Fruit fly (Drosophila melanogaster) whole organism, embryonic: ENCODE data around the gene CG15772.
A peak's percentile ranks its signal among the peaks of the same experiment; 100 is the strongest.

Source experiments
- BEAF-32 ChIP-seq: fragments of 200-800 bp; sonication (Bioruptor generic); optimal IDR thresholded peaks from 3 replicates; lab custom pipeline; 2017; ENCODE audit warnings: missing biosample characterization, missing genetic modification characterization, mild to moderate bottlenecking, moderate library complexity, missing genetic modification reagents
- Bteb2 ChIP-seq: fragments of 200-800 bp; sonication (Bioruptor generic); optimal IDR thresholded peaks from 2 replicates; lab custom pipeline; 2016; ENCODE audit warnings: missing biosample characterization, missing genetic modification characterization
- CG11560 ChIP-seq: fragments of 200-800 bp; sonication (Bioruptor generic); IDR thresholded peaks from 3 replicates; pipeline ENCODE4 v1.3.6; 2022; ENCODE audit warnings: missing biosample characterization, missing genetic modification characterization
- CG11695 ChIP-seq: fragments of 200-800 bp; sonication (Bioruptor generic); IDR thresholded peaks from 3 replicates; pipeline ENCODE4 v1.3.6; 2022; ENCODE audit warnings: missing biosample characterization, missing genetic modification characterization
- CG12219 ChIP-seq: fragments of 200-800 bp; sonication (Bioruptor generic); optimal IDR thresholded peaks from 3 replicates; lab custom pipeline; 2018; ENCODE audit warnings: missing biosample characterization, mild to moderate bottlenecking, missing genetic modification characterization
- CG12236 ChIP-seq: fragments of 200-800 bp; sonication (Bioruptor generic); optimal IDR thresholded peaks from 2 replicates; lab custom pipeline; 2016; ENCODE audit warnings: missing biosample characterization, missing genetic modification characterization
- CG12299 ChIP-seq: fragments of 200-800 bp; sonication (Bioruptor generic); optimal IDR thresholded peaks from 2 replicates; lab custom pipeline; 2018; ENCODE audit warnings: missing biosample characterization, mild to moderate bottlenecking, missing genetic modification characterization
- CG1647 ChIP-seq: fragments of 200-800 bp; sonication (Bioruptor generic); optimal IDR thresholded peaks from 3 replicates; lab custom pipeline; 2016; ENCODE audit warnings: missing biosample characterization, missing genetic modification characterization
- CG17359 ChIP-seq: fragments of 200-800 bp; sonication (Bioruptor generic); optimal IDR thresholded peaks from 3 replicates; lab custom pipeline; 2018; ENCODE audit warnings: missing biosample characterization, mild to moderate bottlenecking, missing genetic modification characterization, moderate library complexity
- CG18011 ChIP-seq: fragments of 200-800 bp; sonication (Bioruptor generic); optimal IDR thresholded peaks from 2 replicates; lab custom pipeline; 2017; ENCODE audit warnings: missing biosample characterization, missing genetic modification characterization, mild to moderate bottlenecking, moderate library complexity, missing genotype
- CG2875 ChIP-seq: fragments of 200-800 bp; sonication (Bioruptor generic); optimal IDR thresholded peaks from 2 replicates; lab custom pipeline; 2017; ENCODE audit warnings: missing biosample characterization, mild to moderate bottlenecking, missing genetic modification characterization, missing genetic modification reagents
- CG30020 ChIP-seq: fragments of 200-800 bp; optimal IDR thresholded peaks from 2 replicates; lab custom pipeline; 2019; ENCODE audit warnings: missing biosample characterization, mild to moderate bottlenecking, missing genetic modification characterization, moderate library complexity
- CG34422 ChIP-seq: fragments of 200-800 bp; sonication (Bioruptor generic); IDR thresholded peaks from 3 replicates; pipeline ENCODE4 v1.3.6; 2022; ENCODE audit warnings: missing biosample characterization, missing genetic modification characterization
- CG6683 ChIP-seq: fragments of 200-800 bp; sonication (Bioruptor generic); optimal IDR thresholded peaks from 2 replicates; lab custom pipeline; 2017; ENCODE audit warnings: missing biosample characterization, mild to moderate bottlenecking, missing genetic modification characterization, missing genetic modification reagents
- CG8944 ChIP-seq: fragments of 200-800 bp; sonication (Bioruptor generic); optimal IDR thresholded peaks from 3 replicates; lab custom pipeline; 2016; ENCODE audit warnings: missing biosample characterization, missing genetic modification characterization
- CG9215 ChIP-seq: fragments of 200-800 bp; sonication (Bioruptor generic); IDR thresholded peaks from 2 replicates; pipeline ENCODE4 v1.3.6; 2022; ENCODE audit warnings: missing biosample characterization, missing genetic modification characterization
- D19A ChIP-seq: fragments of 200-800 bp; optimal IDR thresholded peaks from 3 replicates; lab custom pipeline; 2019; ENCODE audit warnings: missing biosample characterization, mild to moderate bottlenecking, missing genetic modification characterization, moderate library complexity
- Dip3 ChIP-seq: fragments of 200-800 bp; sonication (Bioruptor generic); optimal IDR thresholded peaks from 3 replicates; lab custom pipeline; 2016; ENCODE audit warnings: missing biosample characterization, missing genetic modification characterization
- Fer3 ChIP-seq: fragments of 200-800 bp; sonication (Bioruptor generic); optimal IDR thresholded peaks from 2 replicates; lab custom pipeline; 2018; ENCODE audit warnings: missing biosample characterization, mild to moderate bottlenecking, missing genetic modification characterization, moderate library complexity
- Gsc ChIP-seq: fragments of 200-800 bp; sonication (Bioruptor generic); IDR thresholded peaks from 2 replicates; pipeline ENCODE4 v1.3.6; 2022; ENCODE audit warnings: missing biosample characterization, missing genetic modification characterization
- HLH54F ChIP-seq: fragments of 200-800 bp; sonication (Bioruptor generic); optimal IDR thresholded peaks from 3 replicates; lab custom pipeline; 2016; ENCODE audit warnings: missing biosample characterization, missing genetic modification characterization
- Hand ChIP-seq: fragments of 200-800 bp; sonication (Bioruptor generic); optimal IDR thresholded peaks from 2 replicates; lab custom pipeline; 2017; ENCODE audit warnings: mild to moderate bottlenecking, missing biosample characterization, missing genetic modification reagents, missing genetic modification characterization
- Hr3 ChIP-seq: fragments of 200-800 bp; sonication (Bioruptor generic); optimal IDR thresholded peaks from 3 replicates; lab custom pipeline; 2016; ENCODE audit warnings: missing biosample characterization, missing genetic modification characterization
- Mad ChIP-seq: fragments of 200-800 bp; sonication (Bioruptor generic); optimal IDR thresholded peaks from 2 replicates; lab custom pipeline; 2016; ENCODE audit warnings: missing biosample characterization, missing genetic modification characterization
- Med ChIP-seq: fragments of 200-800 bp; sonication (Bioruptor generic); peaks from one replicate; lab custom pipeline; 2016; ENCODE audit warnings: missing biosample characterization, missing genetic modification characterization, mild to moderate bottlenecking, inconsistent platforms, moderate library complexity
- Mrtf ChIP-seq: fragments of 200-800 bp; sonication (Bioruptor generic); IDR thresholded peaks from 3 replicates; pipeline ENCODE4 v1.3.6; 2022; ENCODE audit warnings: missing biosample characterization, missing genetic modification characterization
- Myb ChIP-seq: fragments of 200-800 bp; sonication (Bioruptor generic); optimal IDR thresholded peaks from 2 replicates; lab custom pipeline; 2016; ENCODE audit warnings: missing biosample characterization, missing genetic modification characterization
- Nf-YA ChIP-seq: fragments of 200-800 bp; sonication (Bioruptor generic); IDR thresholded peaks from 2 replicates; pipeline ENCODE4 v1.3.6; 2022; ENCODE audit warnings: missing biosample characterization, missing genetic modification characterization
- Pdp1 ChIP-seq, 2 experiments: fragments of 200-800 bp; sonication (Bioruptor generic); optimal IDR thresholded peaks; 3 replicates each; lab custom pipeline; 2016; ENCODE audit warnings: missing biosample characterization in 2 of 2, missing genetic modification characterization in 2 of 2, mild to moderate bottlenecking in 1 of 2, moderate library complexity in 1 of 2
- Rx ChIP-seq: fragments of 200-800 bp; sonication (Bioruptor generic); IDR thresholded peaks from 2 replicates; pipeline ENCODE4 v1.3.6; 2022; ENCODE audit warnings: missing biosample characterization, missing genetic modification characterization
- Stat92E ChIP-seq, 3 experiments: fragments of >200 bp in 2 of 3; fragments of 200-800 bp in 1 of 3; sonication (Bioruptor generic) in 1 of 3; optimal IDR thresholded peaks; 2 replicates each; lab custom pipeline; 2017 to 2019; ENCODE audit warnings: missing biosample characterization in 3 of 3, missing genetic modification characterization in 3 of 3, mild to moderate bottlenecking in 1 of 3, moderate library complexity in 1 of 3
- Usf ChIP-seq: fragments of 200-800 bp; sonication (Bioruptor generic); optimal IDR thresholded peaks from 2 replicates; lab custom pipeline; 2017; ENCODE audit warnings: missing genotype, missing biosample characterization, missing genetic modification characterization
- Xbp1 ChIP-seq: fragments of 200-800 bp; sonication (Bioruptor generic); optimal IDR thresholded peaks from 3 replicates; lab custom pipeline; 2016; ENCODE audit warnings: missing biosample characterization, mild to moderate bottlenecking, missing genetic modification characterization
- ase ChIP-seq: fragments of 200-800 bp; sonication (Bioruptor generic); IDR thresholded peaks from 3 replicates; pipeline ENCODE4 v1.3.6; 2022; ENCODE audit warnings: missing biosample characterization, missing genetic modification characterization
- ato ChIP-seq: fragments of 200-800 bp; sonication (Bioruptor generic); IDR thresholded peaks from 2 replicates; pipeline ENCODE4 v1.3.6; 2022; ENCODE audit warnings: missing biosample characterization, missing genetic modification characterization; ENCODE audit not compliant: partially characterized antibody
- bab2 ChIP-seq: fragments of 200-800 bp; sonication (Bioruptor generic); optimal IDR thresholded peaks from 2 replicates; lab custom pipeline; 2016; ENCODE audit warnings: missing biosample characterization, missing genetic modification characterization
- cato ChIP-seq: fragments of 200-800 bp; sonication (Bioruptor generic); optimal IDR thresholded peaks from 2 replicates; lab custom pipeline; 2016; ENCODE audit warnings: missing biosample characterization, missing genetic modification characterization, borderline replicate concordance
- chif ChIP-seq, 2 experiments: fragments of 200-800 bp; sonication (Bioruptor generic); optimal IDR thresholded peaks; 3 replicates each; lab custom pipeline; 2016; ENCODE audit warnings: missing biosample characterization in 2 of 2, missing genetic modification characterization in 2 of 2
- crol ChIP-seq: fragments of 200-800 bp; sonication (Bioruptor generic); IDR thresholded peaks from 2 replicates; pipeline ENCODE4 v1.3.6; 2022; ENCODE audit warnings: missing biosample characterization, missing genetic modification characterization
- gsb-n ChIP-seq: fragments of 200-800 bp; sonication (Bioruptor generic); optimal IDR thresholded peaks from 3 replicates; lab custom pipeline; 2018; ENCODE audit warnings: missing biosample characterization, mild to moderate bottlenecking, missing genetic modification characterization
- maf-S ChIP-seq: fragments of 200-800 bp; sonication (Bioruptor generic); optimal IDR thresholded peaks from 2 replicates; lab custom pipeline; 2016; ENCODE audit warnings: missing biosample characterization, missing genetic modification characterization
- pros ChIP-seq: fragments of 200-800 bp; sonication (Bioruptor generic); optimal IDR thresholded peaks from 3 replicates; lab custom pipeline; 2019; ENCODE audit warnings: missing biosample characterization, mild to moderate bottlenecking, missing genetic modification characterization, moderate library complexity
- ro ChIP-seq: fragments of 200-800 bp; sonication (Bioruptor generic); IDR thresholded peaks from 2 replicates; pipeline ENCODE4 v1.3.6; 2022; ENCODE audit warnings: missing biosample characterization, missing genetic modification characterization
- slbo ChIP-seq: fragments of 200-800 bp; sonication (Bioruptor generic); IDR thresholded peaks from 2 replicates; pipeline ENCODE4 v1.3.6; 2022; ENCODE audit warnings: missing biosample characterization, missing genetic modification characterization
- tll ChIP-seq, 2 experiments: fragments of 200-800 bp in 1 of 2; fragments of >200 bp in 1 of 2; sonication (Bioruptor generic) in 1 of 2; optimal IDR thresholded peaks; 2 replicates each; lab custom pipeline; 2017 to 2019; ENCODE audit warnings: missing biosample characterization in 2 of 2, missing genetic modification characterization in 2 of 2, mild to moderate bottlenecking in 1 of 2, moderate library complexity in 1 of 2
- trh ChIP-seq: fragments of 200-800 bp; sonication (Bioruptor generic); optimal IDR thresholded peaks from 2 replicates; lab custom pipeline; 2016; ENCODE audit warnings: missing biosample characterization, missing genetic modification characterization
- tup ChIP-seq: fragments of 200-800 bp; sonication (Bioruptor generic); optimal IDR thresholded peaks from 2 replicates; lab custom pipeline; 2016; ENCODE audit warnings: missing biosample characterization, mild to moderate bottlenecking, missing genetic modification characterization, moderate library complexity
- yki ChIP-seq: fragments of >200 bp; optimal IDR thresholded peaks from 3 replicates; lab custom pipeline; 2018

Gene CG15772

DNA sequence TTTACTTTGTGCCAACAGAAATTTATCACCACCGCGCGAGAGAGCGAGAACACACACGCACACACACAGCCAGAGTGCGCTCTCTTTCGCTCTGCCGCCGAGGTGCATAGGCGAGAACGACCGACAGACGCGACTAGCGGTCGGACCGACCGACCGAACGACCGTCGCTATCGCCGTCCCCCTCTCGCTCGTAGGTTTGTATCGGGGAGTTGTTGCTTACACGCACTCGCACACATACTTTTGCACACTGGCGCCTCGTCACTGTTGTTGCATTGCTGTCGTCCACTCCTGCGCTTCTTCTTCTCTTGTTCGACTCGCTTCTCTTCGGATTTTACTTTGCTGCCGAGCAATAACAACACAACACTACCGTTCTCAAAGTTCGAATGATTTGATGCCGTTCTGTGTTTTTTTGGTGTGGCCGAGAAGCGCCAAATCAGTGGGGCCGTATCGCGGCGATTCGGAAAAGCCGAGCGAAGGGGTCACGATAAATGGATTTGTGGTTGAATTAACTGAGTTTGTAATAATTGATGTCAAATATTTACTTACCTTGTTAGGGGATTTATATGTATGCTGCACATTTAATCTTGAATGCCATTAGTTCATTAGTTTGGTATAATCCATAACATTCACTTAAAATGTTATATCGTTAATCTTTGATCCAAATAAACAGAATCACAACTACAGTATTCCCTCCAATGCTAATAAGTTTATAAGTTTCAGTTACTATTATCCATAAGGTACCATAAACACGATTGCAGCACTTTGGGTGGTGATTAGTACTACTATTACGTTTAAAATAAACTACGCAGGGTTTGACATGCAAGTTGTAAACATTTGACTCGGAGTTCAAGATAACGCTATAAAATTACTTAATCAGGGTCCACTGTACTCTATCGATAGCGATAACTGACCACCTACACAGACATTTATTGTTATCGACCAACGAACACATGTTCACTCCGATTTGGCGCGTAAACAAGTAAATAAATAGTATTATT, 4.9 kb upstream of the CG15772 start, which contains the start of the genes IntS6 and Rtel1 (continued):
- peak; percentile 23 for TF ChIP-seq CG6683
- peak; percentile 78; the same call in 2 of the 3 replicates for TF ChIP-seq CG11560 (tag; lab: Robert Waterston, UW)
- TF ChIP-seq CG17359 = peak; percentile 86
- peak; percentile 93 for TF ChIP-seq bab2 (GFP tag; lab: Kevin White, UChicago)
- peak; percentile 84 for TF ChIP-seq cato (GFP tag; lab: Kevin White, UChicago)
- TF ChIP-seq BEAF-32 = peak; percentile 58
- peak; percentile 51 for TF ChIP-seq trh (GFP tag; lab: Kevin White, UChicago)
- peak; percentile 67 for TF ChIP-seq CG2875 (GFP tag; lab: Kevin White, UChicago)
- TF ChIP-seq crol (GFP tag; lab: Robert Waterston, UW) = peak; percentile 65
- peak; percentile 90 for TF ChIP-seq CG11695 (GFP tag; lab: Robert Waterston, UW)
- peak; percentile 91 for TF ChIP-seq Fer3 (tag; lab: Kevin White, UChicago)
- TF ChIP-seq Gsc (GFP tag; lab: Robert Waterston, UW) = peak; percentile 72
- peak; percentile 98 for TF ChIP-seq Med (GFP tag; lab: Kevin White, UChicago)
- TF ChIP-seq Pdp1 (GFP tag; optimal IDR thresholded peaks at IDR 0.05; lab: Kevin White, UChicago) = peak; percentile 85 to 95
- TF ChIP-seq Hr3 (GFP tag; lab: Kevin White, UChicago) = peak; percentile 89
- peak; percentile 1 to 14 for TF ChIP-seq tll (GFP tag; optimal IDR thresholded peaks at IDR 0.05; lab: Kevin White, UChicago)
- peak; percentile 29 for TF ChIP-seq pros
- TF ChIP-seq ro (GFP tag; lab: Robert Waterston, UW) = 0 out of 2 replicates have a peak, but pooled peaks have one; percentile 38
- peak; percentile 89 for TF ChIP-seq CG12219 (GFP tag; lab: Kevin White, UChicago)
- TF ChIP-seq slbo (GFP tag; lab: Robert Waterston, UW) = peak; percentile 95
- peak; percentile 81 for TF ChIP-seq Myb (GFP tag; lab: Kevin White, UChicago)
- peak; percentile 70 for TF ChIP-seq CG30020 (tag; lab: Kevin White, UChicago)
- TF ChIP-seq yki (lab: Kevin White, UChicago) = no peak
- TF ChIP-seq CG12236 (GFP tag; lab: Kevin White, UChicago) = peak; percentile 82
- TF ChIP-seq CG18011 = peak; percentile 73
- peak; percentile 83 for TF ChIP-seq Usf (GFP tag; lab: Kevin White, UChicago)
- peak; percentile 91 for TF ChIP-seq Xbp1 (GFP tag; lab: Kevin White, UChicago)
- TF ChIP-seq Mad (GFP tag; lab: Kevin White, UChicago) = peak; percentile 80
- no peak for TF ChIP-seq ato (GFP tag; lab: Robert Waterston, UW)
- TF ChIP-seq CG1647 (GFP tag; lab: Kevin White, UChicago) = peak; percentile 84
- TF ChIP-seq Nf-YA (GFP tag; lab: Robert Waterston, UW) = peak; percentile 78
- peak; percentile 83 for TF ChIP-seq ase (GFP tag; lab: Robert Waterston, UW)
- TF ChIP-seq HLH54F = peak; percentile 94
- peak; percentile 89 for TF ChIP-seq maf-S (GFP tag; lab: Kevin White, UChicago)
- TF ChIP-seq tup (GFP tag; lab: Kevin White, UChicago) = peak; percentile 72
- peak; percentile 86 for TF ChIP-seq Bteb2 (GFP tag; lab: Kevin White, UChicago)
- peak; percentile 91 for TF ChIP-seq CG12299
- peak; percentile 83 for TF ChIP-seq CG34422 (GFP tag; lab: Robert Waterston, UW)
- TF ChIP-seq Hand (GFP tag; lab: Kevin White, UChicago) = peak; percentile 72
- peak; percentile 76 for TF ChIP-seq gsb-n (tag; lab: Kevin White, UChicago)
- peak; percentile 87 to 93 for TF ChIP-seq chif (GFP tag; optimal IDR thresholded peaks at IDR 0.05; lab: Kevin White, UChicago)
- peak; percentile 92 for TF ChIP-seq CG8944 (GFP tag; lab: Kevin White, UChicago)
- peak in 1 of 3 experiments; percentile 38 for TF ChIP-seq Stat92E (GFP tag; optimal IDR thresholded peaks at IDR 0.05; lab: Kevin White, UChicago)
- TF ChIP-seq Rx (GFP tag; lab: Robert Waterston, UW) = peak; percentile 83
- TF ChIP-seq CG9215 (GFP tag; lab: Robert Waterston, UW) = peak; percentile 90
- TF ChIP-seq D19A (tag; lab: Kevin White, UChicago) = peak; percentile 76
- peak; percentile 89 for TF ChIP-seq Mrtf (GFP tag; lab: Robert Waterston, UW)
- TF ChIP-seq Dip3 (GFP tag; lab: Kevin White, UChicago) = peak; percentile 91
